Fruit fly (Drosophila melanogaster) whole organism, wandering third instar larva: ENCODE data around the gene CG1582.

Source experiments
- Abd-B ChIP-seq: fragments of >200 bp; optimal IDR thresholded peaks from 2 replicates; lab custom pipeline; 2017; ENCODE audit warnings: missing biosample characterization, missing genetic modification characterization
- CG9705 ChIP-seq: fragments of 200-800 bp; sonication (Bioruptor generic); optimal IDR thresholded peaks from 2 replicates; lab custom pipeline; 2018; ENCODE audit warnings: missing biosample characterization, mild to moderate bottlenecking, missing genetic modification characterization
- CrebA ChIP-seq: fragments of 200-800 bp; sonication (Bioruptor generic); optimal IDR thresholded peaks from 2 replicates; lab custom pipeline; 2016; ENCODE audit warnings: missing biosample characterization, mild to moderate bottlenecking, missing genetic modification characterization, borderline replicate concordance
- Dfd ChIP-seq: fragments of >200 bp; optimal IDR thresholded peaks from 2 replicates; lab custom pipeline; 2017; ENCODE audit warnings: missing biosample characterization, missing genetic modification characterization
- Dif ChIP-seq: fragments of 200-275, 200-300 bp; sonication (Bioruptor generic); optimal IDR thresholded peaks from 2 replicates; lab custom pipeline; 2018; ENCODE audit warnings: missing biosample characterization, missing genetic modification characterization; ENCODE audit not compliant: partially characterized antibody
- GATAd ChIP-seq: sonication (Bioruptor generic); optimal IDR thresholded peaks from 2 replicates; lab custom pipeline; 2016; ENCODE audit warnings: missing biosample characterization, missing genetic modification characterization
- Hnf4 ChIP-seq: fragments of 200-800 bp; sonication (Bioruptor generic); optimal IDR thresholded peaks from 2 replicates; lab custom pipeline; 2016; ENCODE audit warnings: missing biosample characterization, mild to moderate bottlenecking, missing genetic modification characterization
- Hr78 ChIP-seq: fragments of >200 bp; optimal IDR thresholded peaks from 2 replicates; lab custom pipeline; 2017; ENCODE audit warnings: missing biosample characterization, missing genetic modification characterization
- Hr83 ChIP-seq: fragments of 200-300 bp; sonication (Bioruptor generic); optimal IDR thresholded peaks from 2 replicates; lab custom pipeline; 2016; ENCODE audit warnings: missing biosample characterization, mild to moderate bottlenecking, missing genetic modification characterization, moderate library complexity; ENCODE audit not compliant: poor library complexity, severe bottlenecking
- Jra ChIP-seq: sonication (Bioruptor generic); optimal IDR thresholded peaks from 2 replicates; lab custom pipeline; 2016; ENCODE audit warnings: missing biosample characterization, missing genetic modification characterization
- Mio ChIP-seq: sonication (Bioruptor generic); optimal IDR thresholded peaks from 2 replicates; lab custom pipeline; 2016; ENCODE audit warnings: missing biosample characterization, missing genetic modification characterization
- Myc ChIP-seq: fragments of >200 bp; optimal IDR thresholded peaks from 2 replicates; lab custom pipeline; 2017
- N ChIP-seq: fragments of >200 bp; optimal IDR thresholded peaks from 2 replicates; lab custom pipeline; 2018; ENCODE audit warnings: missing biosample characterization, missing external identifiers, missing genetic modification characterization
- OdsH ChIP-seq: fragments of 200-800 bp; sonication (Bioruptor generic); optimal IDR thresholded peaks from 2 replicates; lab custom pipeline; 2016; ENCODE audit warnings: missing biosample characterization, mild to moderate bottlenecking, missing genetic modification characterization
- Rel ChIP-seq, 2 experiments: fragments of 200-800 bp; sonication (Bioruptor generic) in 1 of 2; optimal IDR thresholded peaks; 2 replicates in 1 of 2; 3 replicates in 1 of 2; lab custom pipeline; 2016 to 2019; ENCODE audit warnings: mild to moderate bottlenecking in 2 of 2, missing biosample characterization in 2 of 2, missing genetic modification characterization in 2 of 2, moderate library complexity in 1 of 2
- Vsx2 ChIP-seq: fragments of 200-300, 225-300 bp; sonication (Bioruptor generic); optimal IDR thresholded peaks from 2 replicates; lab custom pipeline; 2018; ENCODE audit warnings: missing biosample characterization, missing genetic modification characterization; ENCODE audit not compliant: partially characterized antibody
- br ChIP-seq: fragments of 200-800 bp; sonication (Bioruptor generic); optimal IDR thresholded peaks from 2 replicates; lab custom pipeline; 2016; ENCODE audit warnings: missing biosample characterization, missing genetic modification characterization
- brk ChIP-seq: fragments of 200-800 bp; sonication (Bioruptor generic); optimal IDR thresholded peaks from 2 replicates; lab custom pipeline; 2016; ENCODE audit warnings: missing biosample characterization, mild to moderate bottlenecking, missing genetic modification characterization
- dl ChIP-seq, 2 experiments: fragments of 175-275, 200-275 bp in 1 of 2; fragments of 200-275 bp in 1 of 2; sonication (Bioruptor generic); optimal IDR thresholded peaks; lab custom pipeline; 2018; ENCODE audit warnings: mild to moderate bottlenecking in 2 of 2, missing biosample characterization in 2 of 2, missing genetic modification characterization in 2 of 2, moderate library complexity in 2 of 2; ENCODE audit not compliant: partially characterized antibody in 2 of 2, insufficient read depth in 1 of 2
- dmrt93B ChIP-seq: fragments of 200-800 bp; sonication (Bioruptor generic); optimal IDR thresholded peaks from 2 replicates; lab custom pipeline; 2018; ENCODE audit warnings: missing biosample characterization, mild to moderate bottlenecking, missing genetic modification characterization
- dsf ChIP-seq: sonication (Bioruptor generic); optimal IDR thresholded peaks from 2 replicates; lab custom pipeline; 2016; ENCODE audit warnings: missing biosample characterization, missing genetic modification characterization, borderline replicate concordance
- foxo ChIP-seq, 2 experiments: fragments of 200-800 bp; sonication (Bioruptor generic); optimal IDR thresholded peaks; 2 replicates in 1 of 2; 3 replicates in 1 of 2; lab custom pipeline; 2016 to 2017; ENCODE audit warnings: missing biosample characterization in 2 of 2, missing genetic modification characterization in 2 of 2
- fru ChIP-seq: fragments of 200-800 bp; sonication (Bioruptor generic); optimal IDR thresholded peaks from 3 replicates; lab custom pipeline; 2016; ENCODE audit warnings: missing biosample characterization, mild to moderate bottlenecking, missing genetic modification characterization
- h ChIP-seq: fragments of 200-800 bp; sonication (Bioruptor generic); optimal IDR thresholded peaks from 3 replicates; lab custom pipeline; 2016; ENCODE audit warnings: missing biosample characterization, mild to moderate bottlenecking, missing genetic modification characterization
- jim ChIP-seq: fragments of 175-275, 200-325 bp; sonication (Bioruptor generic); optimal IDR thresholded peaks from 2 replicates; lab custom pipeline; 2016; ENCODE audit warnings: missing biosample characterization, mild to moderate bottlenecking, missing genetic modification characterization
- lola ChIP-seq: fragments of >200 bp; optimal IDR thresholded peaks from 2 replicates; lab custom pipeline; 2017; ENCODE audit warnings: missing biosample characterization, missing genetic modification characterization
- pan ChIP-seq: fragments of >200 bp; optimal IDR thresholded peaks from 2 replicates; lab custom pipeline; 2017
- psq ChIP-seq: fragments of 200-800 bp; sonication (Bioruptor generic); optimal IDR thresholded peaks from 3 replicates; lab custom pipeline; 2017; ENCODE audit warnings: missing biosample characterization, mild to moderate bottlenecking, missing genetic modification characterization, moderate library complexity
- rgr ChIP-seq: fragments of 200-800 bp; sonication (Bioruptor generic); optimal IDR thresholded peaks from 3 replicates; lab custom pipeline; 2016; ENCODE audit warnings: missing biosample characterization, mild to moderate bottlenecking, missing genetic modification characterization
- sv ChIP-seq: fragments of 200-800 bp; sonication (Bioruptor generic); optimal IDR thresholded peaks from 3 replicates; lab custom pipeline; 2016; ENCODE audit warnings: missing biosample characterization, missing genetic modification characterization
- tai ChIP-seq: sonication (Bioruptor generic); optimal IDR thresholded peaks from 2 replicates; lab custom pipeline; 2016; ENCODE audit warnings: missing biosample characterization, missing genetic modification characterization
- usp ChIP-seq: fragments of >200 bp; optimal IDR thresholded peaks from 2 replicates; lab custom pipeline; 2017; ENCODE audit warnings: missing biosample characterization, missing genetic modification characterization
- woc ChIP-seq: sonication (Bioruptor generic); optimal IDR thresholded peaks from 2 replicates; lab custom pipeline; 2016; ENCODE audit warnings: missing biosample characterization, mild to moderate bottlenecking, missing genetic modification characterization

CG1582 gene

DNA sequence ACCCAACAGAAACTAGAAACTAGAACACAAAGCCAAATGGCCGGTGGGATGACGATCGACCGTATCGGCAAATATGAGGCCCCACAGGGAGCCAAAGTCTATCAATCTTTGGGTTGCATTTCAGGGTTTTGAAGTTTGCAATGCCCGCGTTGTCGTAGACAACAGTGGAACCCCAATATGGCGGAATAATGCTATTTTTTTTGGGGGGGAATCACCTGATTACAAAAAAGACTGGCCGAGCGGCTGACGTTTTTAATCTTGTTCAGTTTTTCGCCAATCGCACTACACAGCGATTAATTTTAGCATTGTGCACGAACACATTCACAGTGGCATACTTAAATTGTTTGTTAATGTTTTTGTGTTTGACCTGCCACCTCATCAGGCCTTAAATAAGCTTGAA, 22.7 kb downstream of the CG1582 start:
- TF ChIP-seq GATAd (no peak), Rel (GFP tag; optimal IDR thresholded peaks at IDR 0.05; lab: Kevin White, UChicago) (no peak), Rel (tag; optimal IDR thresholded peaks at IDR 0.05; lab: Kevin White, UChicago) (peak; percentile 96)

- TF ChIP-seq GATAd: no peak
- no peak for TF ChIP-seq jim (GFP tag; lab: Kevin White, UChicago)
- no peak for TF ChIP-seq rgr (GFP tag; lab: Kevin White, UChicago)
- TF ChIP-seq N (GFP tag; lab: Kevin White, UChicago): no peak
- TF ChIP-seq foxo (GFP tag; optimal IDR thresholded peaks at IDR 0.05; lab: Kevin White, UChicago): no peak
- no peak for TF ChIP-seq Myc (lab: Kevin White, UChicago)
Measured at dm6 chrX:10869045-10869444, 30.1 kb downstream of the CG1582 start, which contains the start of gene CG2157. TSS of gene CG2157 (plus strand) at chrX:10869284.

DNA sequence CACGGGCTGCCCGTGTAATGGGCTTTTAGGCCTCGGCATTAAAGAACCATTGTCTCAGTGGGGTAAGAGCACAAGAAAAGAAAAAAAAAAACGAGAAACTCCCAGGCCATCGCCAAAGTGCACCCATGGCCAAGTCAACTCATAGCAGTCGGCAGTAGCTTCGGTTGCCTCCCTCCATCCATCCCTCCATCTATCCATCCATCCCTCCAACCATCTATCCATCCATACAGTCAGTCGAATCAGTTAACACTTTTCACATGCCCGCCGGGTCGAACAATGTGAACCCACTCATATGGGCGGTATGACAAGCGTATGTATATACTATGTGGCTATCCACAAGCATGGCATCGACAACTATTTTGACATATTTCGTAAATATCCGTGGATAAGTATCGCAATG, 31.4 kb downstream of the CG1582 start:
- no peak for TF ChIP-seq Vsx2 (GFP tag; lab: Kevin White, UChicago)
- no peak for TF ChIP-seq Dfd (GFP tag; lab: Kevin White, UChicago)
- TF ChIP-seq sv (GFP tag; lab: Kevin White, UChicago): no peak
- TF ChIP-seq tai (GFP tag; lab: Kevin White, UChicago): no peak
- no peak for TF ChIP-seq h (GFP tag; lab: Kevin White, UChicago)
- no peak for TF ChIP-seq dmrt93B (GFP tag; lab: Kevin White, UChicago)
- TF ChIP-seq Jra (GFP tag; lab: Kevin White, UChicago): no peak
- no peak for TF ChIP-seq usp (GFP tag; lab: Kevin White, UChicago)
- TF ChIP-seq Mio (GFP tag; lab: Kevin White, UChicago): no peak
- TF ChIP-seq pan (lab: Kevin White, UChicago): no peak
- TF ChIP-seq foxo (GFP tag; optimal IDR thresholded peaks at IDR 0.05; lab: Kevin White, UChicago): no peak
- TF ChIP-seq fru (GFP tag; lab: Kevin White, UChicago): no peak
- TF ChIP-seq OdsH (GFP tag; lab: Kevin White, UChicago): no peak
- no peak for TF ChIP-seq Myc (lab: Kevin White, UChicago)
- no peak for TF ChIP-seq rgr (GFP tag; lab: Kevin White, UChicago)
- no peak for TF ChIP-seq Hr78 (GFP tag; lab: Kevin White, UChicago)
- TF ChIP-seq dl (GFP tag; optimal IDR thresholded peaks at IDR 0.05; lab: Kevin White, UChicago; ENCODE audit: insufficient read depth in 1 of 2, partially characterized antibody in 2 of 2): no peak
- no peak for TF ChIP-seq brk (GFP tag; lab: Kevin White, UChicago)

DNA sequence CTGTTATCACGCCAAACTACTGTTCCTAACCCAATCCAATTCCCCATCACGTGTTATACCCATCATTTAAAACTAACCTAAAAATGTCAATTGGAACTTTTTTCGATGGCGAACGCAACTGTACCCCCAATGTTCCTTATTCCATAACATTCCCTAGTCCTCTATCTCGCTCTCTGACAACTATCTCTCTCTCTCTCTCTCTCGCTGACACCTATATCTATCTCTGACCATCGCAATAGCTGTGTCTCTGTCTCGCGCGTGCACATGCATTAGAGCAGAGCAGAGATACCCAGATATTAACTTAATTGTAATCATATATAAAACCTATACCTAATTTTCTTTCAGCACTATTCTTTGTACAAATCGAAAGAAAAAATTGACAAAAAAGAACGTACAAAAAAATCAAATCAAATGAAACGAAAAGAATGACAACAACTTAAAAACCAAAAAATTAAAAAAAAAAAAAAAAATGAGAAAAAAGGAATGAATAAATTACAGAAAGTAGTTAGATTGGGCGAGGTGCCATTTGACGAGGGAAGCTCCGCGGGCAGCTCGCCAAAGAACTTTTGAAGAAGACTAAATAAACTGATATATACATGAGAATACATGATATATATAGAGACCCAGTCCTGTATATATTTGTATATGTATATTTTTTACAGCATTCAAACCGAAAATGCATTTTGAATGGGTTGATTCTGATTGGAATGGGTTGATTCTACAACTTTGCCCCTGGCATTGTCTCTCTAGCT, 33.3 kb downstream of the CG1582 start:
- TF ChIP-seq Abd-B (GFP tag; lab: Kevin White, UChicago) (no peak), jim (GFP tag; lab: Kevin White, UChicago) (no peak), Vsx2 (GFP tag; lab: Kevin White, UChicago) (no peak), woc (GFP tag; lab: Kevin White, UChicago) (no peak), pan (lab: Kevin White, UChicago) (no peak), rgr (GFP tag; lab: Kevin White, UChicago) (no peak), lola (GFP tag; lab: Kevin White, UChicago) (no peak), CrebA (GFP tag; lab: Kevin White, UChicago) (no peak), Myc (lab: Kevin White, UChicago) (no peak), sv (GFP tag; lab: Kevin White, UChicago) (no peak)

DNA sequence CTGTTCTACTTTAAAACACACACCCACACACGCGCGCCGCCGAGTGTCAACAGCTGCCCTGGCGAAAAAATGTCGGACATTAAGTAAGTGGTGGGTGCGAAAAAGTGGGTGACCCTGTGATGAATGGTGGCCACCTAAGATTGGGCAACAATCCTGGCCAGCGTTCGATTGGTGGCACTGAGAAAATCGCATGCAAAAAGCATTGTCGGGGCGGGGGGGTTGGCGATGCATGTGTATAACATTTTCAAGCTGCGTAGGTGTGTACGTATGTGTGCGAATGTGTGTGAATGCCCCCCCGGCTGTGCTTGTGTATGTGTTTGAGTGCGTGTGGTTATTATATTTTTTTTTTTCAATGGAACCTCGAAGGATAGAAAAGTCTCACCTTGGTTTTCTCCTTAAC, 41.2 kb downstream of the CG1582 start:
- TF ChIP-seq Dif (GFP tag; lab: Kevin White, UChicago) (no peak), N (GFP tag; lab: Kevin White, UChicago) (peak; percentile 58)
- TF ChIP-seq, all 38 proteins: peak for 1

dm6 chrX:10857376-10857775, 41.7 kb downstream of the CG1582 start, which contains the start of the genes sofe and CG2186:
TSS of gene sofe (minus strand) at chrX:10857413.
TSS of gene CG2186 (plus strand) at chrX:10857655.
- peak; percentile 39 for TF ChIP-seq psq (GFP tag; lab: Kevin White, UChicago)
- TF ChIP-seq Hr83 (GFP tag; lab: Kevin White, UChicago): peak; percentile 30
- TF ChIP-seq Jra (GFP tag; lab: Kevin White, UChicago): no peak
- no peak for TF ChIP-seq dsf (GFP tag; lab: Kevin White, UChicago)
- TF ChIP-seq dl (GFP tag; optimal IDR thresholded peaks at IDR 0.05; lab: Kevin White, UChicago; ENCODE audit: insufficient read depth in 1 of 2, partially characterized antibody in 2 of 2): no peak
- TF ChIP-seq lola (GFP tag; lab: Kevin White, UChicago): no peak
- no peak for TF ChIP-seq brk (GFP tag; lab: Kevin White, UChicago)
- no peak for TF ChIP-seq pan (lab: Kevin White, UChicago)
- TF ChIP-seq Hnf4 (GFP tag; lab: Kevin White, UChicago): no peak
- TF ChIP-seq CG9705: peak; percentile 57
- no peak for TF ChIP-seq Dif (GFP tag; lab: Kevin White, UChicago)
- peak; percentile 62 for TF ChIP-seq h (GFP tag; lab: Kevin White, UChicago)
- TF ChIP-seq Myc (lab: Kevin White, UChicago): peak; percentile 16
- TF ChIP-seq Abd-B (GFP tag; lab: Kevin White, UChicago): no peak
- TF ChIP-seq jim (GFP tag; lab: Kevin White, UChicago): no peak
- TF ChIP-seq woc (GFP tag; lab: Kevin White, UChicago): peak; percentile 42
- TF ChIP-seq dmrt93B (GFP tag; lab: Kevin White, UChicago): no peak
- TF ChIP-seq tai (GFP tag; lab: Kevin White, UChicago): no peak
- TF ChIP-seq Hr78 (GFP tag; lab: Kevin White, UChicago): no peak
- TF ChIP-seq Mio (GFP tag; lab: Kevin White, UChicago): no peak
- TF ChIP-seq N (GFP tag; lab: Kevin White, UChicago): no peak
- TF ChIP-seq CrebA (GFP tag; lab: Kevin White, UChicago): no peak
- TF ChIP-seq Dfd (GFP tag; lab: Kevin White, UChicago): no peak
- peak in 1 of 2 experiments; percentile 72 for TF ChIP-seq foxo (GFP tag; optimal IDR thresholded peaks at IDR 0.05; lab: Kevin White, UChicago)
- peak; percentile 25 for TF ChIP-seq br
